Fruit fly (Drosophila melanogaster) whole organism, embryonic: ENCODE results near the gene CG42240.

Source experiments
- Antp ChIP-seq: fragments of 200-800 bp; sonication (Bioruptor generic); optimal IDR thresholded peaks from 3 replicates; lab custom pipeline; 2016; ENCODE audit warnings: missing biosample characterization, missing genetic modification characterization
- CG10274 ChIP-seq: fragments of 200-800 bp; sonication (Bioruptor generic); optimal IDR thresholded peaks from 3 replicates; lab custom pipeline; 2017; ENCODE audit warnings: missing biosample characterization, mild to moderate bottlenecking, missing genetic modification characterization
- CG10543 ChIP-seq: fragments of 200-800 bp; sonication (Bioruptor generic); optimal IDR thresholded peaks from 3 replicates; lab custom pipeline; 2017; ENCODE audit warnings: missing biosample characterization, mild to moderate bottlenecking, missing genetic modification characterization, moderate library complexity
- CG10565 ChIP-seq: fragments of 200-800 bp; sonication (Bioruptor generic); optimal IDR thresholded peaks from 3 replicates; lab custom pipeline; 2016; ENCODE audit warnings: missing biosample characterization, mild to moderate bottlenecking, missing genetic modification characterization
- CG17361 ChIP-seq: fragments of 200-800 bp; sonication (Bioruptor generic); IDR thresholded peaks from 3 replicates; pipeline ENCODE4 v1.3.6; 2022; ENCODE audit warnings: missing biosample characterization, missing genetic modification characterization
- CG18011 ChIP-seq: fragments of 200-800 bp; sonication (Bioruptor generic); optimal IDR thresholded peaks from 2 replicates; lab custom pipeline; 2017; ENCODE audit warnings: missing biosample characterization, missing genetic modification characterization, mild to moderate bottlenecking, moderate library complexity, missing genotype
- CG18619 ChIP-seq: fragments of 200-800 bp; sonication (Bioruptor generic); optimal IDR thresholded peaks from 3 replicates; lab custom pipeline; 2017; ENCODE audit warnings: missing biosample characterization, mild to moderate bottlenecking, missing genetic modification characterization
- CG2678 ChIP-seq: fragments of 200-800 bp; sonication (Bioruptor generic); optimal IDR thresholded peaks from 3 replicates; lab custom pipeline; 2019; ENCODE audit warnings: missing biosample characterization, mild to moderate bottlenecking, missing genetic modification characterization, moderate library complexity
- CG30431 ChIP-seq: fragments of 200-800 bp; sonication (Bioruptor generic); optimal IDR thresholded peaks from 2 replicates; lab custom pipeline; 2017; ENCODE audit warnings: missing biosample characterization, missing genetic modification characterization
- CG32772 ChIP-seq: fragments of 200-800 bp; sonication (Bioruptor generic); IDR thresholded peaks from 2 replicates; pipeline ENCODE4 v1.3.6; 2022; ENCODE audit warnings: missing biosample characterization, missing genetic modification characterization
- CG3407 ChIP-seq: fragments of 200-800 bp; sonication (Bioruptor generic); optimal IDR thresholded peaks from 2 replicates; lab custom pipeline; 2018; ENCODE audit warnings: missing biosample characterization, mild to moderate bottlenecking, missing genetic modification characterization
- CG3838 ChIP-seq: fragments of 200-800 bp; sonication (Bioruptor generic); optimal IDR thresholded peaks from 3 replicates; lab custom pipeline; 2016; ENCODE audit warnings: missing biosample characterization, missing genetic modification characterization
- CG3847 ChIP-seq: fragments of 200-800 bp; sonication (Bioruptor generic); IDR thresholded peaks from 2 replicates; pipeline ENCODE4 v1.3.6; 2022; ENCODE audit warnings: missing biosample characterization, missing genetic modification characterization
- CG4282 ChIP-seq: fragments of 200-800 bp; sonication (Bioruptor generic); optimal IDR thresholded peaks from 2 replicates; lab custom pipeline; 2016; ENCODE audit warnings: missing biosample characterization, missing genetic modification characterization
- CG4328 ChIP-seq: fragments of 200-800 bp; sonication (Bioruptor generic); optimal IDR thresholded peaks from 3 replicates; lab custom pipeline; 2017; ENCODE audit warnings: missing biosample characterization, missing genetic modification reagents, missing genetic modification characterization
- CG6854 ChIP-seq: fragments of 200-800 bp; sonication (Bioruptor generic); optimal IDR thresholded peaks from 3 replicates; lab custom pipeline; 2017; ENCODE audit warnings: missing biosample characterization, mild to moderate bottlenecking, missing genetic modification characterization
- CG7556 ChIP-seq: fragments of 200-800 bp; sonication (Bioruptor generic); optimal IDR thresholded peaks from 2 replicates; lab custom pipeline; 2017; ENCODE audit warnings: missing biosample characterization, mild to moderate bottlenecking, missing genetic modification characterization
- CG8359 ChIP-seq: fragments of 200-800 bp; sonication (Bioruptor generic); optimal IDR thresholded peaks from 2 replicates; lab custom pipeline; 2017; ENCODE audit warnings: missing biosample characterization, mild to moderate bottlenecking, missing genetic modification characterization, borderline replicate concordance
- CG8924 ChIP-seq: fragments of 200-800 bp; optimal IDR thresholded peaks from 3 replicates; lab custom pipeline; 2019; ENCODE audit warnings: missing biosample characterization, mild to moderate bottlenecking, missing genetic modification characterization, moderate library complexity
- CG9817 ChIP-seq: fragments of 200-800 bp; sonication (Bioruptor generic); optimal IDR thresholded peaks from 2 replicates; lab custom pipeline; 2018; ENCODE audit warnings: missing biosample characterization, mild to moderate bottlenecking, missing genetic modification characterization, moderate library complexity
- CkIIα-i1 ChIP-seq: fragments of 200-800 bp; sonication (Bioruptor generic); IDR thresholded peaks from 2 replicates; pipeline ENCODE4 v1.3.6; 2022; ENCODE audit warnings: missing biosample characterization, missing genetic modification characterization
- CrebB ChIP-seq: fragments of 200-800 bp; sonication (Bioruptor generic); optimal IDR thresholded peaks from 3 replicates; lab custom pipeline; 2018; ENCODE audit warnings: missing biosample characterization, mild to moderate bottlenecking, missing genetic modification characterization
- D19B ChIP-seq: fragments of 200-800 bp; sonication (Bioruptor generic); optimal IDR thresholded peaks from 2 replicates; lab custom pipeline; 2017; ENCODE audit warnings: missing biosample characterization, mild to moderate bottlenecking, missing genetic modification characterization
- Doc3 ChIP-seq: fragments of 200-800 bp; sonication (Bioruptor generic); IDR thresholded peaks from 3 replicates; pipeline ENCODE4 v1.3.6; 2022; ENCODE audit warnings: missing biosample characterization, missing genetic modification characterization; ENCODE audit not compliant: partially characterized antibody
- E2f1 ChIP-seq: fragments of 200-800 bp; sonication (Bioruptor generic); IDR thresholded peaks from 2 replicates; pipeline ENCODE4 v1.3.6; 2022; ENCODE audit warnings: missing biosample characterization, missing genetic modification characterization
- GATAe ChIP-seq: fragments of 200-800 bp; sonication (Bioruptor generic); conservative IDR thresholded peaks from 2 replicates; pipeline ENCODE4 v1.3.6; 2022; ENCODE audit warnings: missing biosample characterization, missing genetic modification characterization
- H2.0 ChIP-seq: fragments of 200-800 bp; sonication (Bioruptor generic); IDR thresholded peaks from 2 replicates; pipeline ENCODE4 v1.3.6; 2022; ENCODE audit warnings: missing biosample characterization, missing genetic modification characterization
- Lpt ChIP-seq: fragments of >200 bp; optimal IDR thresholded peaks from 2 replicates; lab custom pipeline; 2018; ENCODE audit warnings: missing biosample characterization, missing genetic modification characterization
- MBD-R2 ChIP-seq: fragments of 200-800 bp; sonication (Bioruptor generic); IDR thresholded peaks from 2 replicates; pipeline ENCODE4 v1.3.6; 2022; ENCODE audit warnings: missing biosample characterization, missing genetic modification characterization
- Meics ChIP-seq: fragments of 200-800 bp; sonication (Bioruptor generic); optimal IDR thresholded peaks from 2 replicates; lab custom pipeline; 2017; ENCODE audit warnings: missing biosample characterization, mild to moderate bottlenecking, missing genetic modification characterization
- Poxn ChIP-seq: fragments of 200-800 bp; sonication (Bioruptor generic); IDR thresholded peaks from 2 replicates; pipeline ENCODE4 v1.3.6; 2022; ENCODE audit warnings: missing biosample characterization, missing genetic modification characterization
- Sox102F ChIP-seq: fragments of 200-800 bp; sonication (Bioruptor generic); optimal IDR thresholded peaks from 2 replicates; lab custom pipeline; 2018; ENCODE audit warnings: missing biosample characterization, mild to moderate bottlenecking, missing genetic modification characterization, moderate library complexity
- Taf1 ChIP-seq: fragments of 200-800 bp; sonication (Bioruptor generic); IDR thresholded peaks from 2 replicates; pipeline ENCODE4 v1.3.6; 2022; ENCODE audit warnings: missing biosample characterization, missing genetic modification characterization
- abd-A ChIP-seq: fragments of 200-800 bp; sonication (Bioruptor generic); optimal IDR thresholded peaks from 3 replicates; lab custom pipeline; 2019; ENCODE audit warnings: missing biosample characterization, mild to moderate bottlenecking, missing genetic modification characterization, moderate library complexity
- bigmax ChIP-seq: fragments of 200-800 bp; sonication (Bioruptor generic); optimal IDR thresholded peaks from 2 replicates; lab custom pipeline; 2018; ENCODE audit warnings: missing biosample characterization, mild to moderate bottlenecking, missing genetic modification characterization
- cwo ChIP-seq: fragments of 200-800 bp; sonication (Bioruptor generic); optimal IDR thresholded peaks from 3 replicates; lab custom pipeline; 2017; ENCODE audit warnings: missing biosample characterization, missing genetic modification characterization, mild to moderate bottlenecking, moderate library complexity, missing genetic modification reagents
- en ChIP-seq: fragments of 200-800 bp; sonication (Bioruptor generic); optimal IDR thresholded peaks from 2 replicates; lab custom pipeline; 2016; ENCODE audit warnings: missing biosample characterization, missing genetic modification characterization
- kni ChIP-seq: fragments of 200-800 bp; sonication (Bioruptor generic); optimal IDR thresholded peaks from 3 replicates; lab custom pipeline; 2017; ENCODE audit warnings: mild to moderate bottlenecking, missing biosample characterization, missing genetic modification reagents, missing genetic modification characterization
- mirr ChIP-seq: fragments of 200-800 bp; sonication (Bioruptor generic); optimal IDR thresholded peaks from 3 replicates; lab custom pipeline; 2018; ENCODE audit warnings: missing biosample characterization, mild to moderate bottlenecking, missing genetic modification characterization
- nmo ChIP-seq: fragments of 200-800 bp; sonication (Bioruptor generic); optimal IDR thresholded peaks from 2 replicates; lab custom pipeline; 2018; ENCODE audit warnings: missing biosample characterization, mild to moderate bottlenecking, missing genetic modification characterization, moderate library complexity
- pan ChIP-seq, 4 experiments: fragments of >200 bp in 3 of 4; fragments of 200-800 bp in 1 of 4; sonication (Bioruptor generic) in 1 of 4; optimal IDR thresholded peaks in 3 of 4; IDR thresholded peaks in 1 of 4; 2 replicates each; pipeline versions ENCODE4 v1.3.6 to Lab custom; 2017 to 2022; ENCODE audit warnings: missing biosample characterization in 2 of 4, missing genetic modification characterization in 2 of 4, mixed read lengths in 1 of 4
- peb ChIP-seq: fragments of 200-800 bp; sonication (Bioruptor generic); IDR thresholded peaks from 2 replicates; pipeline ENCODE4 v1.3.6; 2022; ENCODE audit warnings: missing biosample characterization, missing genetic modification characterization
- row ChIP-seq: fragments of 200-800 bp; sonication (Bioruptor generic); IDR thresholded peaks from 3 replicates; pipeline ENCODE4 v1.3.6; 2022; ENCODE audit warnings: missing biosample characterization, missing genetic modification characterization
- scrt ChIP-seq: fragments of 200-800 bp; sonication (Bioruptor generic); optimal IDR thresholded peaks from 2 replicates; lab custom pipeline; 2018; ENCODE audit warnings: missing biosample characterization, mild to moderate bottlenecking, missing genetic modification characterization, moderate library complexity
- seq ChIP-seq: fragments of 200-800 bp; sonication (Bioruptor generic); IDR thresholded peaks from 2 replicates; pipeline ENCODE4 v1.3.6; 2022; ENCODE audit warnings: missing biosample characterization, missing genetic modification characterization
- slbo ChIP-seq: fragments of 200-800 bp; sonication (Bioruptor generic); IDR thresholded peaks from 2 replicates; pipeline ENCODE4 v1.3.6; 2022; ENCODE audit warnings: missing biosample characterization, missing genetic modification characterization
- sqz ChIP-seq: fragments of 200-800 bp; sonication (Bioruptor generic); optimal IDR thresholded peaks from 3 replicates; lab custom pipeline; 2018; ENCODE audit warnings: missing biosample characterization, mild to moderate bottlenecking, missing genetic modification characterization
- sug ChIP-seq: fragments of 200-800 bp; optimal IDR thresholded peaks from 2 replicates; lab custom pipeline; 2019; ENCODE audit warnings: missing biosample characterization, mild to moderate bottlenecking, missing genetic modification characterization, moderate library complexity
- zfh2 ChIP-seq: fragments of 200-800 bp; sonication (Bioruptor generic); optimal IDR thresholded peaks from 2 replicates; lab custom pipeline; 2016; ENCODE audit warnings: missing biosample characterization, missing genetic modification characterization

The CG42240 gene

DNA sequence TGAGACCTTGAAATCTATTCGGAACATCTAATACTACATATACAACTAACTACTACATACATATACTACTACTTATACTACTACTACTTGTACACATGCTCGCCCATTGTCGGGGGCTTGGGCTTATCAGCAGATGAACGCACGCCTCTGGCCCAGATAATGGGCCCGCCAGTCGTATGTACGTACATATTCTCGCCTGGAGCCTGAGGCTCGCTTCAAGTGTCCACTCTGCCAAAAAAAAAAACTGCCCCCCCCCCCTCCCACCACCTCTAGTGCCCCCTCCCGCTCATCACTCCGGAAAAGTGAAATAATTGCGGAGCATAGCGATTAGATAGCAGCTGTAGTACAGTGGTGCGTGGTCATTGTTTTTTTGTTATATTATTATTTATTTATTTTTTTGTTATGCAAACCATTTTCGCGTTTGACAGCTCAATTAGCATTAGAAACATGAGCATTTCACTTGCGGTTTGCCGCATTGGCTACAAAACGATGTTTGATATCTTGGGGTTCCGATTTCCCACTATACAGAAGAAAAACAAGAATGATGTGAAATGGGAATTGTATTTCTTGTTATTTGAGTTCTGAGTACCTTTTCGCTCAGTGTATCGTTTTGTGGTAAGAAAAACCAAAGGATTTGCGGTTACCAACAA lies 26.2 kb downstream of the CG42240 start (continued):
- no peak for TF ChIP-seq kni
- no peak for TF ChIP-seq peb
- peak; percentile 93 for TF ChIP-seq GATAe (GFP tag; lab: Robert Waterston, UW)
- TF ChIP-seq CG32772 (GFP tag; lab: Robert Waterston, UW) = peak; percentile 42; the same call in 1 of the 2 replicates
- peak; percentile 64 for TF ChIP-seq sqz (GFP tag; lab: Kevin White, UChicago)
- TF ChIP-seq E2f1 (GFP tag; lab: Robert Waterston, UW) = 0 out of 2 replicates have a peak, but pooled peaks have one; percentile 27
- TF ChIP-seq CrebB = no peak
- peak; percentile 44 for TF ChIP-seq CG2678 (tag; lab: Kevin White, UChicago)
- peak; percentile 32 for TF ChIP-seq Meics (GFP tag; lab: Kevin White, UChicago)
- peak; percentile 13 for TF ChIP-seq Sox102F (GFP tag; lab: Kevin White, UChicago)
- no peak for TF ChIP-seq Doc3 (GFP tag; lab: Robert Waterston, UW)
- peak; percentile 2 for TF ChIP-seq CG10274 (GFP tag; lab: Kevin White, UChicago)
- peak; percentile 20; the same call in 1 of the 2 replicates for TF ChIP-seq CG3847 (GFP tag; lab: Robert Waterston, UW)
- no peak for TF ChIP-seq scrt
- peak; percentile 15 for TF ChIP-seq abd-A (tag; lab: Kevin White, UChicago)
- no peak for TF ChIP-seq pan (optimal IDR thresholded peaks at IDR 0.05; lab: Kevin White, UChicago)
- TF ChIP-seq pan (GFP tag; optimal IDR thresholded peaks at IDR 0.05 in 1 of 2, IDR thresholded peaks at IDR 0.05 in 1 of 2) = peak in 1 of 2 experiments; percentile 25
- no peak for TF ChIP-seq seq (GFP tag; lab: Robert Waterston, UW)
- no peak for TF ChIP-seq Poxn (GFP tag; lab: Robert Waterston, UW)
- TF ChIP-seq CkIIα-i1 = no peak
- TF ChIP-seq row (GFP tag; lab: Robert Waterston, UW) = peak; percentile 67
- TF ChIP-seq bigmax = no peak
- TF ChIP-seq nmo = peak; percentile 23
- no peak for TF ChIP-seq Lpt (GFP tag; lab: Kevin White, UChicago)
- TF ChIP-seq en (GFP tag; lab: Kevin White, UChicago) = no peak
- TF ChIP-seq D19B (GFP tag; lab: Kevin White, UChicago) = peak; percentile 3
- TF ChIP-seq CG10565 (GFP tag; lab: Kevin White, UChicago) = no peak
- TF ChIP-seq CG4282 = no peak
- no peak for TF ChIP-seq CG3407 (GFP tag; lab: Kevin White, UChicago)
- TF ChIP-seq CG18011 (GFP tag; lab: Kevin White, UChicago) = no peak
- 0 out of 2 replicates have a peak, but pooled peaks have one; percentile 21 for TF ChIP-seq slbo (GFP tag; lab: Robert Waterston, UW)
- peak; percentile 95 for TF ChIP-seq CG10543
- peak; percentile 25 for TF ChIP-seq CG18619 (GFP tag; lab: Kevin White, UChicago)
- TF ChIP-seq mirr (GFP tag; lab: Kevin White, UChicago) = peak; percentile 95
- TF ChIP-seq CG4328 = peak; percentile 14
- TF ChIP-seq CG9817 (tag; lab: Kevin White, UChicago) = no peak
- peak; percentile 11 for TF ChIP-seq zfh2 (GFP tag; lab: Kevin White, UChicago)
- TF ChIP-seq Taf1 (GFP tag; lab: Robert Waterston, UW) = no peak
- TF ChIP-seq H2.0 (GFP tag; lab: Robert Waterston, UW) = no peak
- TF ChIP-seq CG6854 (GFP tag; lab: Kevin White, UChicago) = peak; percentile 5
- peak; percentile 17 for TF ChIP-seq CG7556 (GFP tag; lab: Kevin White, UChicago)
- peak; percentile 94 for TF ChIP-seq sug (tag; lab: Kevin White, UChicago)
- TF ChIP-seq cwo (GFP tag; lab: Kevin White, UChicago) = peak; percentile 92
- no peak for TF ChIP-seq CG8359 (GFP tag; lab: Kevin White, UChicago)
- TF ChIP-seq MBD-R2 (GFP tag; lab: Robert Waterston, UW) = no peak
- no peak for TF ChIP-seq CG30431
- TF ChIP-seq CG8924 (tag; lab: Kevin White, UChicago) = no peak
- TF ChIP-seq Antp (GFP tag; lab: Kevin White, UChicago) = no peak
- 0 out of 3 replicates have a peak, but pooled peaks have one; percentile 15 for TF ChIP-seq CG17361 (GFP tag; lab: Robert Waterston, UW)
- no peak for TF ChIP-seq CG3838 (GFP tag; lab: Kevin White, UChicago)
